6 worm cellular contexts compared by ENCODE assay signal in genomic region chrII:333853-334449, ce11.
TF ChIP-seq lines count a peak whose summit lies in the region.

No protein-coding gene starts in this region.

TF ChIP-seq in whole organism, L1 larva, 84 proteins besides CTCF, POLR2A, EP300 and RAD21:
- no peak for TF ChIP-seq egl-13 (tag; optimal IDR thresholded peaks at IDR 0.05; lab: Kevin White, UChicago)
- TF ChIP-seq elt-3 (tag; optimal IDR thresholded peaks at IDR 0.05; lab: Kevin White, UChicago) = peak in 4 of 6 experiments; percentile 25 to 65 (median 51)
- TF ChIP-seq blmp-1 (tag; optimal IDR thresholded peaks at IDR 0.05; lab: Kevin White, UChicago) = peak; percentile 97
- peak; percentile 52 for TF ChIP-seq elt-2 (tag; optimal IDR thresholded peaks at IDR 0.05; lab: Kevin White, UChicago)
- peak; percentile 38 for TF ChIP-seq pqm-1 (tag; optimal IDR thresholded peaks at IDR 0.05; lab: Kevin White, UChicago)

TF ChIP-seq in whole organism, L2 larva, 48 proteins besides CTCF, POLR2A, EP300 and RAD21:
- TF ChIP-seq lin-13 (GFP tag; optimal IDR thresholded peaks at IDR 0.05; lab: Kevin White, UChicago) (no peak), fos-1 (tag; optimal IDR thresholded peaks at IDR 0.05; lab: Kevin White, UChicago) (peak; percentile 18)

TF ChIP-seq in whole organism, L3 larva, 47 proteins besides CTCF, POLR2A, EP300 and RAD21:
- TF ChIP-seq R02D3.7 (tag; optimal IDR thresholded peaks at IDR 0.05; lab: Kevin White, UChicago) = no peak
- peak; percentile 34 for TF ChIP-seq elt-2 (tag; optimal IDR thresholded peaks at IDR 0.05; lab: Kevin White, UChicago)
- TF ChIP-seq nhr-237 (tag; optimal IDR thresholded peaks at IDR 0.05; lab: Kevin White, UChicago) = no peak
- no peak for TF ChIP-seq nhr-67 (tag; optimal IDR thresholded peaks at IDR 0.05; lab: Kevin White, UChicago)
- TF ChIP-seq lsy-12 (tag; optimal IDR thresholded peaks at IDR 0.05; lab: Kevin White, UChicago) = no peak
- peak; percentile 15 for TF ChIP-seq nhr-23 (tag; optimal IDR thresholded peaks at IDR 0.05; lab: Kevin White, UChicago)

TF ChIP-seq in whole organism, L4 larva, 104 proteins besides CTCF, POLR2A, EP300 and RAD21:
- TF ChIP-seq ztf-11 (tag; optimal IDR thresholded peaks at IDR 0.05; lab: Kevin White, UChicago) = no peak
- peak; percentile 85 for TF ChIP-seq aha-1 (tag; lab: Kevin White, UChicago)
- no peak for TF ChIP-seq daf-12 (tag; optimal IDR thresholded peaks at IDR 0.05; lab: Kevin White, UChicago)
- peak; percentile 1 for TF ChIP-seq pqm-1 (tag; optimal IDR thresholded peaks at IDR 0.05; lab: Kevin White, UChicago)
- TF ChIP-seq egl-27 (tag; optimal IDR thresholded peaks at IDR 0.05; lab: Kevin White, UChicago) = no peak
- peak in 1 of 2 experiments; percentile 60 for TF ChIP-seq unc-62 (GFP tag; optimal IDR thresholded peaks at IDR 0.05 in 1 of 2; lab: Kevin White, UChicago)
- TF ChIP-seq unc-62 (tag; optimal IDR thresholded peaks at IDR 0.05; lab: Kevin White, UChicago) = no peak

TF ChIP-seq in whole organism, late embryonic, 69 proteins besides CTCF, POLR2A, EP300 and RAD21:
- TF ChIP-seq elt-2 (tag; optimal IDR thresholded peaks at IDR 0.05; lab: Kevin White, UChicago) (peak; percentile 90), hlh-15 (tag; optimal IDR thresholded peaks at IDR 0.05; lab: Kevin White, UChicago) (no peak)
TF ChIP-seq in whole organism, late embryonic: peak in this region for 1.

TF ChIP-seq in whole organism, mixed stage, embryonic, 35 proteins besides CTCF, POLR2A, EP300 and RAD21:
- TF ChIP-seq nhr-76 (tag; optimal IDR thresholded peaks at IDR 0.05; lab: Kevin White, UChicago) (no peak), blmp-1 (tag; optimal IDR thresholded peaks at IDR 0.05; lab: Kevin White, UChicago) (peak; percentile 90)

Comparison
In these comparisons a context has a peak if more than half of its experiments do, and no peak if none do; other contexts are left out.
1. Of the 29 proteins assayed by ChIP-seq in both whole organism, L4 larva and whole organism, L1 larva: peak only in whole organism, L4 larva: aha-1; only in whole organism, L1 larva: none; in both: pqm-1; in neither: 26; mixed calls (peak in some experiments, not most) for 1.